Worm (Caenorhabditis elegans) whole organism, L4 larva: ENCODE results near the gene Y54G2A.28.
A peak's percentile ranks its signal among the peaks of the same experiment; 100 is the strongest.

Experiments used
- D1046.2 ChIP-seq: fragments of 200-800 bp; sonication (Bioruptor generic); IDR thresholded peaks from 2 replicates; pipeline ENCODE4 v1.3.6; 2022; ENCODE audit warnings: missing genetic modification characterization, missing compliant biosample characterization
- F10B5.3 ChIP-seq: sonication (generic microtip); optimal IDR thresholded peaks from 2 replicates; lab custom pipeline; 2016; ENCODE audit warnings: mild to moderate bottlenecking, missing genetic modification characterization, missing compliant biosample characterization
- F26F4.8 ChIP-seq: fragments of 200-800 bp; sonication (Bioruptor generic); conservative IDR thresholded peaks from 2 replicates; pipeline ENCODE4 v1.3.6; 2022; ENCODE audit warnings: missing genetic modification characterization, missing compliant biosample characterization
- F37D6.2 ChIP-seq: sonication (generic microtip); optimal IDR thresholded peaks from 2 replicates; lab custom pipeline; 2016; ENCODE audit warnings: mild to moderate bottlenecking, missing genetic modification characterization, missing compliant biosample characterization
- T20F7.1 ChIP-seq: fragments of 200-800 bp; sonication (Bioruptor generic); optimal IDR thresholded peaks from 2 replicates; lab custom pipeline; 2018; ENCODE audit warnings: mild to moderate bottlenecking, missing genetic modification characterization, missing compliant biosample characterization
- T26A8.4 ChIP-seq: fragments of 200-800 bp; sonication (Bioruptor generic); IDR thresholded peaks from 2 replicates; pipeline ENCODE4 v1.3.6; 2022; ENCODE audit warnings: missing genetic modification characterization, missing compliant biosample characterization
- Y105C5A.15 ChIP-seq: fragments of 200-800 bp; sonication (Bioruptor generic); IDR thresholded peaks from 2 replicates; pipeline ENCODE4 v1.3.6; 2022; ENCODE audit warnings: missing genetic modification characterization, missing compliant biosample characterization
- Y5F2A.4 ChIP-seq: fragments of 200-800 bp; sonication (Bioruptor generic); optimal IDR thresholded peaks from 2 replicates; lab custom pipeline; 2018; ENCODE audit warnings: mild to moderate bottlenecking, missing genetic modification characterization, missing compliant biosample characterization
- ZK546.5 ChIP-seq, 2 experiments: sonication (generic microtip); optimal IDR thresholded peaks; 2 replicates each; lab custom pipeline; 2017; ENCODE audit warnings: missing biosample characterization in 2 of 2, missing genetic modification characterization in 2 of 2
- aha-1 ChIP-seq: fragments of 150-350 bp; peaks from one replicate; lab custom pipeline; 2014; ENCODE audit warnings: missing biosample characterization, missing genetic modification characterization
- aly-2 ChIP-seq: sonication (generic microtip); optimal IDR thresholded peaks from 2 replicates; lab custom pipeline; 2018; ENCODE audit warnings: missing biosample characterization, missing genetic modification characterization
- arid-1 ChIP-seq: fragments of 200-800 bp; sonication (Bioruptor generic); conservative IDR thresholded peaks from 2 replicates; pipeline ENCODE4 v1.3.6; 2022; ENCODE audit warnings: missing genetic modification reagents, missing genetic modification characterization, missing compliant biosample characterization
- attf-4 ChIP-seq: sonication (generic microtip); optimal IDR thresholded peaks from 3 replicates; lab custom pipeline; 2017; ENCODE audit warnings: missing biosample characterization, missing genetic modification characterization
- ceh-20 ChIP-seq: fragments of 200-800 bp; sonication (Bioruptor generic); IDR thresholded peaks from 2 replicates; pipeline ENCODE4 v1.3.6; 2022; ENCODE audit warnings: missing genetic modification reagents, missing genetic modification characterization, missing compliant biosample characterization
- ceh-28 ChIP-seq: fragments of 150-350 bp; optimal IDR thresholded peaks from 2 replicates; lab custom pipeline; 2014; ENCODE audit warnings: missing biosample characterization, missing genetic modification reagents, missing genetic modification characterization
- ceh-32 ChIP-seq: sonication (generic microtip); optimal IDR thresholded peaks from 2 replicates; lab custom pipeline; 2016; ENCODE audit warnings: mild to moderate bottlenecking, missing genetic modification characterization, missing compliant biosample characterization; ENCODE audit not compliant: poor library complexity
- ces-1 ChIP-seq: fragments of 150-350 bp; sonication (generic microtip); optimal IDR thresholded peaks from 4 replicates; lab custom pipeline; 2014; ENCODE audit warnings: missing biosample characterization, missing genetic modification reagents, missing genetic modification characterization
- cey-2 ChIP-seq: sonication (generic microtip); optimal IDR thresholded peaks from 3 replicates; lab custom pipeline; 2017; ENCODE audit warnings: missing genetic modification characterization, mild to moderate bottlenecking, missing compliant biosample characterization, antibody characterized with exemption, borderline replicate concordance; ENCODE audit not compliant: insufficient read depth
- ctbp-1 ChIP-seq: fragments of 200-800 bp; sonication (Bioruptor generic); IDR thresholded peaks from 2 replicates; pipeline ENCODE4 v1.3.6; 2022; ENCODE audit warnings: missing genetic modification reagents, missing genetic modification characterization, missing compliant biosample characterization
- daf-12 ChIP-seq: fragments of 150-350 bp; optimal IDR thresholded peaks from 2 replicates; lab custom pipeline; 2014; ENCODE audit warnings: missing biosample characterization, missing genetic modification reagents, missing genetic modification characterization
- daf-8 ChIP-seq: fragments of 200-800 bp; sonication (Bioruptor generic); IDR thresholded peaks from 2 replicates; pipeline ENCODE4 v1.3.6; 2022; ENCODE audit warnings: missing genetic modification characterization, missing compliant biosample characterization
- dmd-6 ChIP-seq: fragments of 200-800 bp; sonication (Bioruptor generic); IDR thresholded peaks from 2 replicates; pipeline ENCODE4 v1.3.6; 2022; ENCODE audit warnings: missing genetic modification reagents, missing genetic modification characterization, missing compliant biosample characterization
- dmd-8 ChIP-seq: fragments of 200-800 bp; sonication (Bioruptor generic); IDR thresholded peaks from 2 replicates; pipeline ENCODE4 v1.3.6; 2022; ENCODE audit warnings: missing genetic modification characterization, missing compliant biosample characterization
- dve-1 ChIP-seq: sonication (generic microtip); optimal IDR thresholded peaks from 2 replicates; lab custom pipeline; 2017; ENCODE audit warnings: antibody characterized with exemption, mild to moderate bottlenecking, missing genetic modification characterization, missing compliant biosample characterization; ENCODE audit not compliant: insufficient read depth
- fkh-10 ChIP-seq: fragments of 150-350 bp; optimal IDR thresholded peaks from 2 replicates; lab custom pipeline; 2014; ENCODE audit warnings: missing biosample characterization, missing genetic modification reagents, missing genetic modification characterization
- hif-1 ChIP-seq, 2 experiments: sonication (generic microtip); optimal IDR thresholded peaks; 2 replicates each; lab custom pipeline; 2016 to 2017; ENCODE audit warnings: missing compliant biosample characterization in 2 of 2, missing genetic modification characterization in 2 of 2, missing genetic modification reagents in 2 of 2, missing genotype in 2 of 2, mild to moderate bottlenecking in 1 of 2
- hlh-11 ChIP-seq: fragments of 200-800 bp; sonication (Bioruptor generic); optimal IDR thresholded peaks from 2 replicates; lab custom pipeline; 2018; ENCODE audit warnings: mild to moderate bottlenecking, missing genetic modification characterization, missing compliant biosample characterization
- lin-13 ChIP-seq: fragments of 150-350 bp; optimal IDR thresholded peaks from 2 replicates; lab custom pipeline; 2014; ENCODE audit warnings: missing biosample characterization, missing genetic modification reagents, missing genetic modification characterization
- lin-15B ChIP-seq: fragments of 150-350 bp; sonication (generic microtip); optimal IDR thresholded peaks from 3 replicates; lab custom pipeline; 2014; ENCODE audit warnings: missing biosample characterization, missing genetic modification characterization
- lin-38 ChIP-seq: fragments of 200-800 bp; sonication (Bioruptor generic); IDR thresholded peaks from 2 replicates; pipeline ENCODE4 v1.3.6; 2022; ENCODE audit warnings: missing genetic modification reagents, missing genetic modification characterization, missing compliant biosample characterization
- lir-3 ChIP-seq: sonication (generic microtip); optimal IDR thresholded peaks from 2 replicates; lab custom pipeline; 2016; ENCODE audit warnings: mild to moderate bottlenecking, missing genetic modification characterization, missing compliant biosample characterization
- madf-9 ChIP-seq: fragments of 200-800 bp; sonication (Bioruptor generic); conservative IDR thresholded peaks from 2 replicates; pipeline ENCODE4 v1.3.6; 2022; ENCODE audit warnings: missing genetic modification reagents, missing genetic modification characterization, missing compliant biosample characterization
- mdl-1 ChIP-seq, 2 experiments: fragments of 150-350 bp in 1 of 2; sonication (generic microtip) in 1 of 2; optimal IDR thresholded peaks; 2 replicates each; lab custom pipeline; 2014 to 2017; ENCODE audit warnings: missing biosample characterization in 2 of 2, missing genetic modification characterization in 2 of 2
- mdt-29 ChIP-seq: fragments of 200-800 bp; sonication (Bioruptor generic); IDR thresholded peaks from 2 replicates; pipeline ENCODE4 v1.3.6; 2022; ENCODE audit warnings: missing genetic modification reagents, missing genetic modification characterization, missing compliant biosample characterization
- mes-2 ChIP-seq: sonication (generic microtip); optimal IDR thresholded peaks from 2 replicates; lab custom pipeline; 2016; ENCODE audit warnings: missing genotype, mild to moderate bottlenecking, missing genetic modification characterization, missing compliant biosample characterization; ENCODE audit not compliant: poor library complexity, severe bottlenecking
- mxl-3 ChIP-seq: fragments of 200-800 bp; sonication (Bioruptor generic); optimal IDR thresholded peaks from 2 replicates; lab custom pipeline; 2018; ENCODE audit warnings: mild to moderate bottlenecking, missing genetic modification characterization, missing compliant biosample characterization
- nhr-102 ChIP-seq: sonication (generic microtip); optimal IDR thresholded peaks from 2 replicates; lab custom pipeline; 2016; ENCODE audit warnings: mild to moderate bottlenecking, missing genetic modification characterization, moderate library complexity, missing compliant biosample characterization
- nhr-11 ChIP-seq: fragments of 150-350 bp; optimal IDR thresholded peaks from 2 replicates; lab custom pipeline; 2014; ENCODE audit warnings: missing biosample characterization, missing genetic modification characterization
- nhr-28 ChIP-seq: fragments of 150-350 bp; optimal IDR thresholded peaks from 2 replicates; lab custom pipeline; 2014; ENCODE audit warnings: missing biosample characterization, missing genetic modification characterization
- nhr-41 ChIP-seq: fragments of 200-800 bp; sonication (Bioruptor generic); IDR thresholded peaks from 2 replicates; pipeline ENCODE4 v1.3.6; 2022; ENCODE audit warnings: missing genetic modification reagents, missing genetic modification characterization, missing compliant biosample characterization
- nhr-48 ChIP-seq: sonication (generic microtip); optimal IDR thresholded peaks from 2 replicates; lab custom pipeline; 2016; ENCODE audit warnings: mild to moderate bottlenecking, missing genetic modification characterization, missing compliant biosample characterization
- nhr-6 ChIP-seq: fragments of 150-350 bp; optimal IDR thresholded peaks from 2 replicates; lab custom pipeline; 2014; ENCODE audit warnings: missing biosample characterization, missing genetic modification characterization
- nhr-77 ChIP-seq: fragments of 150-350 bp; optimal IDR thresholded peaks from 2 replicates; lab custom pipeline; 2014; ENCODE audit warnings: missing biosample characterization, missing genetic modification characterization
- saeg-2 ChIP-seq: fragments of 200-800 bp; sonication (Bioruptor generic); IDR thresholded peaks from 2 replicates; pipeline ENCODE4 v1.3.6; 2022; ENCODE audit warnings: missing genetic modification reagents, missing genetic modification characterization, missing compliant biosample characterization
- set-16 ChIP-seq: fragments of 200-800 bp; sonication (Bioruptor generic); IDR thresholded peaks from 2 replicates; pipeline ENCODE4 v1.3.6; 2022; ENCODE audit warnings: missing genetic modification reagents, missing genetic modification characterization, missing compliant biosample characterization
- skn-1 ChIP-seq: fragments of 150-350 bp; optimal IDR thresholded peaks from 2 replicates; lab custom pipeline; 2014; ENCODE audit warnings: missing biosample characterization, missing genetic modification characterization
- spr-1 ChIP-seq: sonication (generic microtip); optimal IDR thresholded peaks from 2 replicates; lab custom pipeline; 2016; ENCODE audit warnings: mild to moderate bottlenecking, missing genetic modification characterization, missing compliant biosample characterization
- tra-1 ChIP-seq: fragments of 200-800 bp; sonication (Bioruptor generic); IDR thresholded peaks from 2 replicates; pipeline ENCODE4 v1.3.6; 2022; ENCODE audit warnings: missing genetic modification reagents, missing genetic modification characterization, missing compliant biosample characterization
- unc-130 ChIP-seq: sonication (generic microtip); optimal IDR thresholded peaks from 2 replicates; lab custom pipeline; 2016; ENCODE audit warnings: missing genetic modification reagents, missing genetic modification characterization, missing compliant biosample characterization
- vab-7 ChIP-seq: fragments of 200-800 bp; sonication (Bioruptor generic); IDR thresholded peaks from 2 replicates; pipeline ENCODE4 v1.3.6; 2022; ENCODE audit warnings: missing genetic modification reagents, missing genetic modification characterization, missing compliant biosample characterization

Y54G2A.28 gene

DNA sequence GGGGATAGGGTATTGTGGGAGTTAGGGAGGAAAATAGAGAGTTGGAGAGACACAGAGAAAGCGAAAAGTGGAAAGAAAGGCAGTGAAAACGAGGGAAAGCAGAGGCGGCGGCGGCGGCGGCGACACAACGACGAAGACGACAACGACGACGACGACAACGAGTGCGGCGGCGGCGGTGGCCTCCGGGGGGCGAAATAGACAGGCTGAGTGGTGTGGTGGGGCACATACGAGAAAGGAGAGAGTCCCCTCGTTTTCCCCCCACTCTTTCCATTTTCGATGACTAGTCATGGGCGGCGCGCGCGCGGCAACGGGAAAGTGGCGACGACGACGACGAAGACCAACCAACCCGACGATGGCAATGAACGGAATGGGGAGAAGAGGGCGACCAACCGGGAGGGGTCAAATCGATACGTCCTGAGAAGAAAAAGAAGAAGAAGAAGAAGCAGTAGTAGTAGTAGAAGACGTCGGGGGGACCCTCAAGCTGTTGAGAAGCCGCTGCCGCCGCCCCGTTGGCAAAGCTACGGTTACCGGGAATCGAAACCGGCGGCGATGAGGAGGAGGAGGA, 13.5 kb downstream of the Y54G2A.28 start (continued):
- TF ChIP-seq Y5F2A.4 (GFP tag; lab: Kevin White, UChicago) = no peak
- TF ChIP-seq nhr-28 (tag; lab: Kevin White, UChicago) = no peak
- no peak for TF ChIP-seq arid-1 (GFP tag; lab: Robert Waterston, UW)
- no peak for TF ChIP-seq D1046.2 (GFP tag; lab: Robert Waterston, UW)
- no peak for TF ChIP-seq ceh-32
- TF ChIP-seq dmd-8 = no peak
- no peak for TF ChIP-seq ces-1 (GFP tag; lab: Kevin White, UChicago)
- 0 out of 2 replicates have a peak, but pooled peaks have one; percentile 29 for TF ChIP-seq madf-9 (GFP tag; lab: Robert Waterston, UW)
- TF ChIP-seq saeg-2 (GFP tag; lab: Robert Waterston, UW) = no peak
- no peak for TF ChIP-seq nhr-77 (tag; lab: Kevin White, UChicago)
- no peak for TF ChIP-seq daf-8 (GFP tag; lab: Robert Waterston, UW)
- peak in 1 of 2 experiments; percentile 50 for TF ChIP-seq hif-1 (tag; optimal IDR thresholded peaks at IDR 0.05; lab: Kevin White, UChicago)
- TF ChIP-seq dve-1 (tag; lab: Kevin White, UChicago) = no peak
- TF ChIP-seq unc-130 (GFP tag; lab: Kevin White, UChicago) = no peak
- TF ChIP-seq spr-1 = no peak
- TF ChIP-seq ZK546.5 (tag; optimal IDR thresholded peaks at IDR 0.05; lab: Kevin White, UChicago) = no peak
- no peak for TF ChIP-seq T26A8.4 (GFP tag; lab: Robert Waterston, UW)
- peak; percentile 66; the same call in 1 of the 2 replicates for TF ChIP-seq ctbp-1 (GFP tag; lab: Robert Waterston, UW)
- no peak for TF ChIP-seq daf-12 (tag; lab: Kevin White, UChicago)
- TF ChIP-seq skn-1 (tag; lab: Kevin White, UChicago) = no peak
- TF ChIP-seq set-16 (GFP tag; lab: Robert Waterston, UW) = peak; percentile 97
- peak; percentile 18; the same call in 1 of the 2 replicates for TF ChIP-seq lin-38 (GFP tag; lab: Robert Waterston, UW)
- no peak for TF ChIP-seq attf-4
- TF ChIP-seq lin-15B = no peak
- no peak for TF ChIP-seq nhr-102 (tag; lab: Kevin White, UChicago)
- peak; percentile 52; the same call in 1 of the 2 replicates for TF ChIP-seq ceh-20 (GFP tag; lab: Robert Waterston, UW)
- no peak for TF ChIP-seq nhr-6 (tag; lab: Kevin White, UChicago)
- TF ChIP-seq F26F4.8 = no peak
- TF ChIP-seq nhr-41 (GFP tag; lab: Robert Waterston, UW) = no peak
- TF ChIP-seq vab-7 (GFP tag; lab: Robert Waterston, UW) = peak; percentile 57; the same call in 1 of the 2 replicates
- TF ChIP-seq F37D6.2 (tag; lab: Kevin White, UChicago) = peak; percentile 57
- TF ChIP-seq lir-3 (tag; lab: Kevin White, UChicago) = no peak
- no peak for TF ChIP-seq mes-2 (tag; lab: Kevin White, UChicago)
- TF ChIP-seq fkh-10 (GFP tag; lab: Kevin White, UChicago) = peak; percentile 62
- no peak for TF ChIP-seq mxl-3 (GFP tag; lab: Kevin White, UChicago)

ce11 chrIV:2997302-2997701, 14.9 kb downstream of the Y54G2A.28 start:
- no peak for TF ChIP-seq nhr-48 (tag; lab: Kevin White, UChicago)
- no peak for TF ChIP-seq madf-9 (GFP tag; lab: Robert Waterston, UW)
- no peak for TF ChIP-seq lin-13
- no peak for TF ChIP-seq unc-130 (GFP tag; lab: Kevin White, UChicago)
- no peak for TF ChIP-seq arid-1 (GFP tag; lab: Robert Waterston, UW)
- no peak for TF ChIP-seq nhr-11
- TF ChIP-seq dmd-6 (GFP tag; lab: Robert Waterston, UW) = no peak
- TF ChIP-seq aha-1 = peak; percentile 74
- no peak for TF ChIP-seq nhr-6 (tag; lab: Kevin White, UChicago)
- no peak for TF ChIP-seq ceh-28 (tag; lab: Kevin White, UChicago)
- no peak for TF ChIP-seq aly-2 (tag; lab: Kevin White, UChicago)
- peak; percentile 11 for TF ChIP-seq hlh-11
- TF ChIP-seq Y105C5A.15 = no peak
- TF ChIP-seq tra-1 = 0 out of 2 replicates have a peak, but pooled peaks have one; percentile 14
- TF ChIP-seq mdl-1 (tag; optimal IDR thresholded peaks at IDR 0.05; lab: Kevin White, UChicago) = peak in 1 of 2 experiments; percentile 10
- TF ChIP-seq skn-1 (tag; lab: Kevin White, UChicago) = no peak
- TF ChIP-seq cey-2 (tag; lab: Kevin White, UChicago) = no peak
- peak; percentile 93 for TF ChIP-seq set-16 (GFP tag; lab: Robert Waterston, UW)
- no peak for TF ChIP-seq F10B5.3 (tag; lab: Kevin White, UChicago)
- TF ChIP-seq mdt-29 = no peak
- no peak for TF ChIP-seq T20F7.1 (GFP tag; lab: Kevin White, UChicago)
